Fruit fly (Drosophila melanogaster) Kc167 (cell line): ENCODE data around the gene Atac1.

Experiments
- h ChIP-seq: fragments of >200 bp; optimal IDR thresholded peaks from 3 replicates; lab custom pipeline; 2018; ENCODE audit warnings: missing external identifiers
- psq ChIP-seq: fragments of >200 bp; optimal IDR thresholded peaks from 2 replicates; lab custom pipeline; 2017; ENCODE audit warnings: missing external identifiers

dm6 chr2L:6967422-6968012 lies 7.4 kb upstream of the Atac1 start, which contains the start of gene Sumo:
- no peak for TF ChIP-seq h (lab: Kevin White, UChicago)
- TF ChIP-seq psq (lab: Kevin White, UChicago), result no peak
